Fruit fly (Drosophila melanogaster) whole organism, wandering third instar larva: ENCODE data around the gene CG18473.

Experiments
- HLH106 ChIP-seq: fragments of 200-800 bp; optimal IDR thresholded peaks from 3 replicates; lab custom pipeline; 2019; ENCODE audit warnings: missing biosample characterization, mild to moderate bottlenecking, missing genetic modification characterization, moderate library complexity
- Myc ChIP-seq: fragments of >200 bp; optimal IDR thresholded peaks from 2 replicates; lab custom pipeline; 2017
- psq ChIP-seq: fragments of 200-800 bp; sonication (Bioruptor generic); optimal IDR thresholded peaks from 3 replicates; lab custom pipeline; 2017; ENCODE audit warnings: missing biosample characterization, mild to moderate bottlenecking, missing genetic modification characterization, moderate library complexity
- sage ChIP-seq: fragments of 200-800 bp; sonication (Bioruptor generic); optimal IDR thresholded peaks from 2 replicates; lab custom pipeline; 2016; ENCODE audit warnings: missing biosample characterization, mild to moderate bottlenecking, missing genetic modification characterization

DNA sequence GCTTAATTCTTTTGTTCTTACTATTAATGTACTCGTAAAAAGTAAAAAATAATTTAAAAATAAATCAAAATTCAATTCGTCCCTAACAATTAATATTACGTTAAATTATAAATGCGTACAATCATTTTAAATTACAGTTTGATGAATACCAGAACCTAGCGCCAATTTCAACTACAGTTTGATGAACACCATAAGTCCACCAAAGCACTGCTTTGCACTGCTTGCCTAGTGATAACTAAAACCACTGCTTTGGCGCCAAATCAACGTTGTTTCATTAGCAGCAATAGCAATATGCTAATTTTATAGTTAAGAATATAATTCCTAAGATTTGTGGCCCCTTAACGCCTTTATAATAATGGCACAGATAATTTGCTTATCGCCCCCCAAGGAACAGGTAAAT is 34.3 kb upstream of the CG18473 start:
- TF ChIP-seq sage (GFP tag; lab: Kevin White, UChicago), result no peak
- TF ChIP-seq psq (GFP tag; lab: Kevin White, UChicago), result no peak
- TF ChIP-seq HLH106 (tag; lab: Kevin White, UChicago), result no peak
- peak; percentile 91 for TF ChIP-seq Myc (lab: Kevin White, UChicago)
